Worm (Caenorhabditis elegans) whole organism, young adult: ENCODE measurements around the gene T01C3.3.
A peak's percentile ranks its signal among the peaks of the same experiment; 100 is the strongest.

Experiments
- B0035.1 ChIP-seq: sonication (generic microtip); optimal IDR thresholded peaks from 2 replicates; lab custom pipeline; 2016; ENCODE audit warnings: missing genetic modification characterization, mild to moderate bottlenecking, missing compliant biosample characterization, missing genotype, missing genetic modification reagents
- B0336.3 ChIP-seq: fragments of 200-800 bp; sonication (Bioruptor generic); IDR thresholded peaks from 2 replicates; pipeline ENCODE4 v1.3.6; 2022; ENCODE audit warnings: missing genetic modification characterization, missing compliant biosample characterization
- C06A6.2 ChIP-seq: fragments of 200-800 bp; sonication (Bioruptor generic); conservative IDR thresholded peaks from 2 replicates; pipeline ENCODE4 v1.3.6; 2022; ENCODE audit warnings: missing genetic modification characterization, missing compliant biosample characterization
- C17E4.6 ChIP-seq: fragments of 200-800 bp; sonication (Bioruptor generic); IDR thresholded peaks from 2 replicates; pipeline ENCODE4 v1.3.6; 2022; ENCODE audit warnings: missing genetic modification reagents, missing genetic modification characterization, missing compliant biosample characterization
- F10E7.11 ChIP-seq: sonication (generic microtip); optimal IDR thresholded peaks from 2 replicates; lab custom pipeline; 2017; ENCODE audit warnings: mild to moderate bottlenecking, missing genetic modification characterization, moderate library complexity, missing compliant biosample characterization
- F23B12.7 ChIP-seq: sonication (generic microtip); optimal IDR thresholded peaks from 2 replicates; lab custom pipeline; 2017; ENCODE audit warnings: missing genetic modification characterization, mild to moderate bottlenecking, missing compliant biosample characterization, antibody characterized with exemption, moderate library complexity; ENCODE audit not compliant: insufficient read depth
- K11D2.4 ChIP-seq: fragments of 200-800 bp; sonication (Bioruptor generic); IDR thresholded peaks from 2 replicates; pipeline ENCODE4 v1.3.6; 2022; ENCODE audit warnings: missing genetic modification reagents, missing genetic modification characterization, missing compliant biosample characterization
- Y53F4B.3 ChIP-seq: fragments of 200-800 bp; sonication (Bioruptor generic); IDR thresholded peaks from 2 replicates; pipeline ENCODE4 v1.3.6; 2022; ENCODE audit warnings: missing genetic modification reagents, missing genetic modification characterization, missing compliant biosample characterization
- Y56A3A.18 ChIP-seq: fragments of 200-800 bp; sonication (Bioruptor generic); IDR thresholded peaks from 2 replicates; pipeline ENCODE4 v1.3.6; 2022; ENCODE audit warnings: missing genetic modification reagents, missing genetic modification characterization, missing compliant biosample characterization
- Y95B8A.8 ChIP-seq: fragments of 200-800 bp; sonication (Bioruptor generic); IDR thresholded peaks from 2 replicates; pipeline ENCODE4 v1.3.6; 2022; ENCODE audit warnings: missing genetic modification reagents, missing genetic modification characterization, missing compliant biosample characterization
- ZK185.1 ChIP-seq: sonication (generic microtip); optimal IDR thresholded peaks from 2 replicates; lab custom pipeline; 2016; ENCODE audit warnings: mild to moderate bottlenecking, missing genetic modification characterization, missing compliant biosample characterization; ENCODE audit not compliant: poor library complexity, severe bottlenecking
- atf-7 ChIP-seq: sonication (generic microtip); optimal IDR thresholded peaks from 2 replicates; lab custom pipeline; 2017; ENCODE audit warnings: mild to moderate bottlenecking, missing genetic modification characterization, missing compliant biosample characterization
- athp-1 ChIP-seq: sonication (generic microtip); optimal IDR thresholded peaks from 2 replicates; lab custom pipeline; 2017; ENCODE audit warnings: mild to moderate bottlenecking, missing genetic modification characterization, missing compliant biosample characterization
- bed-1 ChIP-seq: fragments of 200-800 bp; sonication (Bioruptor generic); IDR thresholded peaks from 2 replicates; pipeline ENCODE4 v1.3.6; 2022; ENCODE audit warnings: missing genetic modification reagents, missing genetic modification characterization, missing compliant biosample characterization
- bed-2 ChIP-seq: fragments of 200-800 bp; sonication (Bioruptor generic); IDR thresholded peaks from 2 replicates; pipeline ENCODE4 v1.3.6; 2022; ENCODE audit warnings: missing genetic modification reagents, missing genetic modification characterization, missing compliant biosample characterization
- ccch-3 ChIP-seq: fragments of 200-800 bp; sonication (Bioruptor generic); optimal IDR thresholded peaks from 2 replicates; lab custom pipeline; 2018; ENCODE audit warnings: mild to moderate bottlenecking, missing genetic modification characterization, missing compliant biosample characterization
- cebp-1 ChIP-seq, 2 experiments: fragments of 200-800 bp in 1 of 2; sonication (Bioruptor generic) in 1 of 2; sonication (generic microtip) in 1 of 2; IDR thresholded peaks in 1 of 2; optimal IDR thresholded peaks in 1 of 2; 2 replicates each; pipeline versions ENCODE4 v1.3.6 to Lab custom; 2017 to 2022; ENCODE audit warnings: missing compliant biosample characterization in 2 of 2, missing genetic modification characterization in 2 of 2, mild to moderate bottlenecking in 1 of 2, missing genetic modification reagents in 1 of 2, moderate library complexity in 1 of 2
- ceh-58 ChIP-seq: fragments of 200-800 bp; sonication (Bioruptor generic); IDR thresholded peaks from 2 replicates; pipeline ENCODE4 v1.3.6; 2022; ENCODE audit warnings: missing genetic modification characterization, missing compliant biosample characterization
- chd-7 ChIP-seq: sonication (generic microtip); optimal IDR thresholded peaks from 2 replicates; lab custom pipeline; 2016; ENCODE audit warnings: mild to moderate bottlenecking, missing genetic modification characterization, moderate library complexity, missing compliant biosample characterization
- die-1 ChIP-seq: sonication (generic microtip); optimal IDR thresholded peaks from 2 replicates; lab custom pipeline; 2016; ENCODE audit warnings: missing genotype, mild to moderate bottlenecking, missing genetic modification characterization, missing compliant biosample characterization
- dpl-1 ChIP-seq: fragments of 150-350 bp; optimal IDR thresholded peaks from 2 replicates; lab custom pipeline; 2014; ENCODE audit warnings: missing biosample characterization, missing genetic modification reagents, missing genetic modification characterization
- efl-1 ChIP-seq: fragments of 150-350 bp; optimal IDR thresholded peaks from 2 replicates; lab custom pipeline; 2014; ENCODE audit warnings: missing biosample characterization, missing genetic modification reagents, missing genetic modification characterization
- egrh-3 ChIP-seq: fragments of 200-800 bp; sonication (Bioruptor generic); IDR thresholded peaks from 2 replicates; pipeline ENCODE4 v1.3.6; 2022; ENCODE audit warnings: missing genetic modification reagents, missing genetic modification characterization, missing compliant biosample characterization
- hlh-12 ChIP-seq: sonication (generic microtip); optimal IDR thresholded peaks from 2 replicates; lab custom pipeline; 2016; ENCODE audit warnings: missing genetic modification characterization, missing compliant biosample characterization
- hlh-26 ChIP-seq: fragments of 200-800 bp; sonication (Bioruptor generic); conservative IDR thresholded peaks from 2 replicates; pipeline ENCODE4 v1.3.6; 2022; ENCODE audit warnings: missing genetic modification reagents, missing genetic modification characterization, missing compliant biosample characterization
- let-526 ChIP-seq: fragments of 200-800 bp; sonication (Bioruptor generic); IDR thresholded peaks from 2 replicates; pipeline ENCODE4 v1.3.6; 2022; ENCODE audit warnings: missing genetic modification reagents, missing genetic modification characterization, missing compliant biosample characterization
- let-607 ChIP-seq, 2 experiments: fragments of 200-800 bp in 1 of 2; sonication (Bioruptor generic) in 1 of 2; sonication (generic microtip) in 1 of 2; optimal IDR thresholded peaks; 2 replicates each; lab custom pipeline; 2016 to 2018; ENCODE audit warnings: mild to moderate bottlenecking in 2 of 2, missing compliant biosample characterization in 2 of 2, missing genetic modification characterization in 2 of 2, moderate library complexity in 2 of 2, missing genotype in 1 of 2
- lin-26 ChIP-seq: fragments of 200-800 bp; sonication (Bioruptor generic); IDR thresholded peaks from 2 replicates; pipeline ENCODE4 v1.3.6; 2022; ENCODE audit warnings: missing genetic modification reagents, missing genetic modification characterization, missing compliant biosample characterization
- lin-35 ChIP-seq, 3 experiments: fragments of 150-350 bp in 2 of 3; sonication (generic microtip) in 1 of 3; optimal IDR thresholded peaks; 2 replicates each; lab custom pipeline; 2014 to 2018; ENCODE audit warnings: missing biosample characterization in 3 of 3, missing genetic modification characterization in 3 of 3, missing genetic modification reagents in 3 of 3
- madf-10 ChIP-seq: sonication (generic microtip); optimal IDR thresholded peaks from 2 replicates; lab custom pipeline; 2016; ENCODE audit warnings: mild to moderate bottlenecking, missing genetic modification characterization, missing compliant biosample characterization
- nfya-1 ChIP-seq: sonication (generic microtip); optimal IDR thresholded peaks from 2 replicates; lab custom pipeline; 2017; ENCODE audit warnings: antibody characterized with exemption, missing compliant biosample characterization, missing genetic modification characterization, borderline replicate concordance; ENCODE audit not compliant: insufficient read depth
- nhr-120 ChIP-seq: fragments of 200-800 bp; sonication (Bioruptor generic); IDR thresholded peaks from 2 replicates; pipeline ENCODE4 v1.3.6; 2022; ENCODE audit warnings: missing genetic modification characterization, missing compliant biosample characterization
- nhr-80 ChIP-seq: sonication (generic microtip); optimal IDR thresholded peaks from 2 replicates; lab custom pipeline; 2016; ENCODE audit warnings: missing genetic modification characterization, missing compliant biosample characterization
- pbrm-1 ChIP-seq: fragments of 200-800 bp; sonication (Bioruptor generic); IDR thresholded peaks from 2 replicates; pipeline ENCODE4 v1.3.6; 2022; ENCODE audit warnings: missing genetic modification reagents, missing genetic modification characterization, missing compliant biosample characterization
- pha-4 ChIP-seq: fragments of 150-350 bp; sonication (generic microtip); optimal IDR thresholded peaks from 2 replicates; lab custom pipeline; 2014; ENCODE audit warnings: missing biosample characterization, missing genetic modification reagents, missing genetic modification characterization
- rec-8 ChIP-seq, 2 experiments: sonication (generic microtip); optimal IDR thresholded peaks; 2 replicates each; lab custom pipeline; 2016; ENCODE audit warnings: mild to moderate bottlenecking in 2 of 2, missing genetic modification characterization in 2 of 2, missing genetic modification reagents in 2 of 2, missing genotype in 2 of 2, missing biosample characterization in 1 of 2, missing compliant biosample characterization in 1 of 2, moderate library complexity in 1 of 2
- repo-1 ChIP-seq: sonication (generic microtip); optimal IDR thresholded peaks from 2 replicates; lab custom pipeline; 2017; ENCODE audit warnings: mild to moderate bottlenecking, missing genetic modification characterization, missing compliant biosample characterization
- xnd-1 ChIP-seq: sonication (generic microtip); optimal IDR thresholded peaks from 2 replicates; lab custom pipeline; 2016; ENCODE audit warnings: missing genotype, missing genetic modification reagents, missing genetic modification characterization, missing compliant biosample characterization
- zfh-2 ChIP-seq: fragments of 200-800 bp; sonication (Bioruptor generic); conservative IDR thresholded peaks from 2 replicates; pipeline ENCODE4 v1.3.6; 2022; ENCODE audit warnings: missing genetic modification reagents, missing genetic modification characterization, missing compliant biosample characterization
- zim-3 ChIP-seq: sonication (generic microtip); optimal IDR thresholded peaks from 2 replicates; lab custom pipeline; 2017; ENCODE audit warnings: mild to moderate bottlenecking, missing genetic modification characterization, moderate library complexity, missing compliant biosample characterization
- ztf-22 ChIP-seq: fragments of 200-800 bp; sonication (Bioruptor generic); optimal IDR thresholded peaks from 2 replicates; lab custom pipeline; 2018; ENCODE audit warnings: mild to moderate bottlenecking, missing genetic modification characterization, moderate library complexity, missing compliant biosample characterization
- ztf-25 ChIP-seq: fragments of 200-800 bp; sonication (Bioruptor generic); IDR thresholded peaks from 2 replicates; pipeline ENCODE4 v1.3.6; 2022; ENCODE audit warnings: missing genetic modification reagents, missing genetic modification characterization, missing compliant biosample characterization
- ztf-26 ChIP-seq: sonication (generic microtip); optimal IDR thresholded peaks from 2 replicates; lab custom pipeline; 2017; ENCODE audit warnings: missing genetic modification characterization, missing compliant biosample characterization
- ztf-28 ChIP-seq: fragments of 200-800 bp; sonication (Bioruptor generic); IDR thresholded peaks from 2 replicates; pipeline ENCODE4 v1.3.6; 2022; ENCODE audit warnings: missing genetic modification reagents, missing genetic modification characterization, missing compliant biosample characterization
- ztf-6 ChIP-seq: fragments of 200-800 bp; sonication (Bioruptor generic); IDR thresholded peaks from 2 replicates; pipeline ENCODE4 v1.3.6; 2022; ENCODE audit warnings: missing genetic modification reagents, missing genetic modification characterization, missing compliant biosample characterization

Gene T01C3.3

ce11 chrV:15004800-15005199, 12.3 kb upstream of the T01C3.3 start, which contains the start of gene hrde-2:
Gene hrde-2, plus strand, starts transcription at chrV:15005100.
- no peak for TF ChIP-seq xnd-1 (tag; lab: Kevin White, UChicago)
- TF ChIP-seq hlh-12 (tag; lab: Kevin White, UChicago), result no peak
- TF ChIP-seq Y56A3A.18, result no peak
- no peak for TF ChIP-seq lin-35 (GFP tag; optimal IDR thresholded peaks at IDR 0.05; lab: Kevin White, UChicago)
- no peak for TF ChIP-seq bed-2 (GFP tag; lab: Robert Waterston, UW)
- no peak for TF ChIP-seq Y95B8A.8
- TF ChIP-seq die-1 (tag; lab: Kevin White, UChicago), result no peak
- TF ChIP-seq rec-8 (tag; optimal IDR thresholded peaks at IDR 0.05; lab: Kevin White, UChicago), result no peak
- no peak for TF ChIP-seq ztf-6 (GFP tag; lab: Robert Waterston, UW)
- no peak for TF ChIP-seq ztf-26

ce11 chrV:15002184-15002690, 9.8 kb upstream of the T01C3.3 start, which contains the start of the genes fib-1 and mut-15:
Gene fib-1, minus strand, starts transcription at chrV:15002223.
Gene mut-15, plus strand, starts transcription at chrV:15002543.
- peak in 1 of 2 experiments; percentile 52 for TF ChIP-seq let-607 (tag; optimal IDR thresholded peaks at IDR 0.05; lab: Kevin White, UChicago)
- peak; percentile 34 for TF ChIP-seq atf-7 (tag; lab: Kevin White, UChicago)
- no peak for TF ChIP-seq hlh-26
- no peak for TF ChIP-seq C06A6.2
- no peak for TF ChIP-seq ceh-58 (GFP tag; lab: Robert Waterston, UW)
- no peak for TF ChIP-seq zim-3
- no peak for TF ChIP-seq hlh-12 (tag; lab: Kevin White, UChicago)
- TF ChIP-seq ztf-25 (GFP tag; lab: Robert Waterston, UW), result 0 out of 2 replicates have a peak, but pooled peaks have one; percentile 14
- TF ChIP-seq let-526 (GFP tag; lab: Robert Waterston, UW), result 0 out of 2 replicates have a peak, but pooled peaks have one; percentile 61
- no peak for TF ChIP-seq rec-8 (tag; optimal IDR thresholded peaks at IDR 0.05; lab: Kevin White, UChicago)
- no peak for TF ChIP-seq nhr-120 (GFP tag; lab: Robert Waterston, UW)
- peak; percentile 91 for TF ChIP-seq pbrm-1 (GFP tag; lab: Robert Waterston, UW)
- TF ChIP-seq B0035.1, result no peak
- no peak for TF ChIP-seq bed-1
- peak; percentile 65 for TF ChIP-seq ZK185.1 (tag; lab: Kevin White, UChicago)
- TF ChIP-seq nhr-80, result peak; percentile 56
- TF ChIP-seq ccch-3 (GFP tag; lab: Kevin White, UChicago), result no peak
- no peak for TF ChIP-seq zfh-2 (GFP tag; lab: Robert Waterston, UW)
- TF ChIP-seq lin-26 (GFP tag; lab: Robert Waterston, UW), result no peak
- no peak for TF ChIP-seq egrh-3 (GFP tag; lab: Robert Waterston, UW)
- TF ChIP-seq B0336.3 (GFP tag; lab: Robert Waterston, UW), result peak; percentile 51; the same call in 1 of the 2 replicates
- peak; percentile 27; the same call in 1 of the 2 replicates for TF ChIP-seq Y53F4B.3 (GFP tag; lab: Robert Waterston, UW)
- TF ChIP-seq K11D2.4 (GFP tag; lab: Robert Waterston, UW), result peak; percentile 81
- TF ChIP-seq ztf-22, result no peak
- peak; percentile 95 for TF ChIP-seq ztf-28 (GFP tag; lab: Robert Waterston, UW)
- TF ChIP-seq madf-10, result peak; percentile 82
- no peak for TF ChIP-seq C17E4.6 (GFP tag; lab: Robert Waterston, UW)
- peak; percentile 92 for TF ChIP-seq athp-1 (tag; lab: Kevin White, UChicago)
- peak; percentile 86 for TF ChIP-seq F23B12.7
- peak; percentile 13 for TF ChIP-seq chd-7 (tag; lab: Kevin White, UChicago)
- peak; percentile 54 for TF ChIP-seq dpl-1 (GFP tag; lab: Kevin White, UChicago)
- peak; percentile 85 for TF ChIP-seq pha-4 (tag; lab: Kevin White, UChicago)
- TF ChIP-seq repo-1 (tag; lab: Kevin White, UChicago), result no peak
- peak; percentile 75 for TF ChIP-seq ztf-26
- peak; percentile 46; the same call in 1 of the 2 replicates for TF ChIP-seq cebp-1 (GFP tag; IDR thresholded peaks at IDR 0.05; lab: Robert Waterston, UW)
- peak; percentile 84 for TF ChIP-seq cebp-1 (tag; optimal IDR thresholded peaks at IDR 0.05; lab: Kevin White, UChicago)
- peak; percentile 66 for TF ChIP-seq efl-1
- TF ChIP-seq nfya-1, result no peak
- no peak for TF ChIP-seq F10E7.11
